Worm (Caenorhabditis elegans) whole organism, L1 larva: ENCODE measurements around the gene C53D6.11.

Source experiments
- C16A3.4 ChIP-seq: fragments of 150-350 bp; optimal IDR thresholded peaks from 2 replicates; lab custom pipeline; 2014; ENCODE audit warnings: missing biosample characterization, missing genetic modification characterization
- C34B4.2 ChIP-seq: sonication (generic microtip); optimal IDR thresholded peaks from 2 replicates; lab custom pipeline; 2017; ENCODE audit warnings: mild to moderate bottlenecking, missing genetic modification characterization, missing compliant biosample characterization
- F16B12.6 ChIP-seq: fragments of 150-350 bp; optimal IDR thresholded peaks from 2 replicates; lab custom pipeline; 2014; ENCODE audit warnings: missing biosample characterization, missing genetic modification characterization
- aly-2 ChIP-seq: fragments of 150-350 bp; optimal IDR thresholded peaks from 2 replicates; lab custom pipeline; 2014; ENCODE audit warnings: missing biosample characterization, missing genetic modification characterization
- blmp-1 ChIP-seq: fragments of 150-350 bp; optimal IDR thresholded peaks from 2 replicates; lab custom pipeline; 2014; ENCODE audit warnings: missing biosample characterization, missing genetic modification characterization
- ceh-8 ChIP-seq: fragments of 200-800 bp; sonication (Bioruptor generic); optimal IDR thresholded peaks from 2 replicates; lab custom pipeline; 2018; ENCODE audit warnings: mild to moderate bottlenecking, missing genetic modification characterization, moderate library complexity, missing compliant biosample characterization
- ceh-88 ChIP-seq: fragments of 200-800 bp; sonication (Bioruptor generic); IDR thresholded peaks from 2 replicates; pipeline ENCODE4 v1.3.6; 2022; ENCODE audit warnings: missing genetic modification characterization, missing compliant biosample characterization
- ceh-90 ChIP-seq: sonication (generic microtip); optimal IDR thresholded peaks from 2 replicates; lab custom pipeline; 2016; ENCODE audit warnings: missing genetic modification characterization, missing compliant biosample characterization
- dsc-1 ChIP-seq: sonication (generic microtip); optimal IDR thresholded peaks from 2 replicates; lab custom pipeline; 2016; ENCODE audit warnings: mild to moderate bottlenecking, missing genetic modification characterization, missing compliant biosample characterization
- efl-1 ChIP-seq, 4 experiments: fragments of 150-350 bp; optimal IDR thresholded peaks in 3 of 4; peaks in 1 of 4; 1 replicate in 1 of 4; 2 replicates in 3 of 4; lab custom pipeline; 2014; ENCODE audit warnings: missing biosample characterization in 2 of 4, missing genetic modification characterization in 2 of 4, missing genetic modification reagents in 2 of 4
- efl-3 ChIP-seq: fragments of 200-800 bp; sonication (Bioruptor generic); optimal IDR thresholded peaks from 2 replicates; lab custom pipeline; 2018; ENCODE audit warnings: mild to moderate bottlenecking, missing genetic modification characterization, missing compliant biosample characterization
- egl-27 ChIP-seq, 2 experiments: fragments of 150-350 bp in 1 of 2; sonication (generic microtip); optimal IDR thresholded peaks; 3 replicates each; lab custom pipeline; 2017 to 2018; ENCODE audit warnings: missing biosample characterization in 2 of 2, missing genetic modification characterization in 2 of 2, missing genetic modification reagents in 2 of 2
- elt-2 ChIP-seq: sonication (generic microtip); optimal IDR thresholded peaks from 2 replicates; lab custom pipeline; 2016; ENCODE audit warnings: missing genetic modification characterization, mild to moderate bottlenecking, inconsistent platforms, missing compliant biosample characterization, missing genetic modification reagents
- fkh-10 ChIP-seq: sonication (generic microtip); optimal IDR thresholded peaks from 2 replicates; lab custom pipeline; 2017; ENCODE audit warnings: missing biosample characterization, missing genetic modification reagents, missing genetic modification characterization
- fos-1 ChIP-seq: fragments of 150-350 bp; optimal IDR thresholded peaks from 2 replicates; lab custom pipeline; 2014; ENCODE audit warnings: missing biosample characterization, missing genetic modification characterization
- hlh-17 ChIP-seq: fragments of 200-800 bp; sonication (Bioruptor generic); optimal IDR thresholded peaks from 2 replicates; lab custom pipeline; 2018; ENCODE audit warnings: missing genetic modification characterization, mild to moderate bottlenecking, missing compliant biosample characterization, moderate library complexity, borderline replicate concordance
- hlh-4 ChIP-seq: sonication (generic microtip); optimal IDR thresholded peaks from 2 replicates; lab custom pipeline; 2016; ENCODE audit warnings: mild to moderate bottlenecking, missing genetic modification characterization, missing compliant biosample characterization
- hpl-2 ChIP-seq: fragments of 150-350 bp; optimal IDR thresholded peaks from 2 replicates; lab custom pipeline; 2014; ENCODE audit warnings: missing biosample characterization, missing genetic modification reagents, missing genetic modification characterization
- isw-1 ChIP-seq: fragments of 200-800 bp; sonication (Bioruptor generic); IDR thresholded peaks from 2 replicates; pipeline ENCODE4 v1.3.6; 2022; ENCODE audit warnings: missing genetic modification characterization, missing compliant biosample characterization
- jun-1 ChIP-seq: fragments of 150-350 bp; optimal IDR thresholded peaks from 2 replicates; lab custom pipeline; 2014; ENCODE audit warnings: missing biosample characterization, missing genetic modification reagents, missing genetic modification characterization
- lin-13 ChIP-seq: fragments of 150-350 bp; optimal IDR thresholded peaks from 2 replicates; lab custom pipeline; 2014; ENCODE audit warnings: missing biosample characterization, missing genetic modification reagents, missing genetic modification characterization
- lin-14 ChIP-seq: fragments of 200-800 bp; sonication (Bioruptor generic); optimal IDR thresholded peaks from 2 replicates; lab custom pipeline; 2018; ENCODE audit warnings: mild to moderate bottlenecking, missing genetic modification characterization, moderate library complexity, missing compliant biosample characterization
- lin-35 ChIP-seq, 2 experiments: fragments of 150-350 bp; optimal IDR thresholded peaks; 2 replicates each; lab custom pipeline; 2014; ENCODE audit warnings: missing biosample characterization in 2 of 2, missing genetic modification characterization in 2 of 2, missing genetic modification reagents in 2 of 2
- lin-39 ChIP-seq: fragments of 150-350 bp; optimal IDR thresholded peaks from 2 replicates; lab custom pipeline; 2014; ENCODE audit warnings: missing biosample characterization, missing genetic modification reagents, missing genetic modification characterization
- mab-9 ChIP-seq: fragments of 200-800 bp; sonication (Bioruptor generic); IDR thresholded peaks from 2 replicates; pipeline ENCODE4 v1.3.6; 2022; ENCODE audit warnings: missing genetic modification reagents, missing genetic modification characterization, missing compliant biosample characterization
- mdl-1 ChIP-seq, 2 experiments: fragments of 150-350 bp; optimal IDR thresholded peaks; 2 replicates each; lab custom pipeline; 2014 to 2017; ENCODE audit warnings: missing biosample characterization in 2 of 2, missing genetic modification characterization in 2 of 2, inconsistent platforms in 1 of 2
- mep-1 ChIP-seq: fragments of 150-350 bp; optimal IDR thresholded peaks from 2 replicates; lab custom pipeline; 2014; ENCODE audit warnings: missing biosample characterization, missing genetic modification characterization
- nhr-11 ChIP-seq: fragments of 150-350 bp; optimal IDR thresholded peaks from 2 replicates; lab custom pipeline; 2014; ENCODE audit warnings: missing biosample characterization, missing genetic modification characterization
- nhr-19 ChIP-seq: fragments of 200-800 bp; sonication (Bioruptor generic); conservative IDR thresholded peaks from 2 replicates; pipeline ENCODE4 v1.3.6; 2022; ENCODE audit warnings: missing genetic modification characterization, missing compliant biosample characterization
- nhr-20 ChIP-seq: sonication (generic microtip); optimal IDR thresholded peaks from 2 replicates; lab custom pipeline; 2016; ENCODE audit warnings: mild to moderate bottlenecking, missing genetic modification characterization, missing compliant biosample characterization
- nhr-237 ChIP-seq: fragments of 150-350 bp; optimal IDR thresholded peaks from 2 replicates; lab custom pipeline; 2014; ENCODE audit warnings: missing biosample characterization, missing genetic modification characterization
- nhr-28 ChIP-seq: fragments of 150-350 bp; optimal IDR thresholded peaks from 2 replicates; lab custom pipeline; 2014; ENCODE audit warnings: missing biosample characterization, missing genetic modification characterization
- nhr-47 ChIP-seq: sonication (generic microtip); optimal IDR thresholded peaks from 2 replicates; lab custom pipeline; 2016; ENCODE audit warnings: mild to moderate bottlenecking, missing genetic modification characterization, moderate library complexity, missing compliant biosample characterization
- nhr-76 ChIP-seq: sonication (generic microtip); optimal IDR thresholded peaks from 2 replicates; lab custom pipeline; 2017; ENCODE audit warnings: missing biosample characterization, missing genetic modification characterization
- nhr-77 ChIP-seq: fragments of 150-350 bp; optimal IDR thresholded peaks from 2 replicates; lab custom pipeline; 2014; ENCODE audit warnings: missing biosample characterization, missing genetic modification characterization
- pax-3 ChIP-seq: fragments of 200-800 bp; sonication (Bioruptor generic); optimal IDR thresholded peaks from 2 replicates; lab custom pipeline; 2018; ENCODE audit warnings: mild to moderate bottlenecking, missing genetic modification characterization, moderate library complexity, missing compliant biosample characterization
- pqm-1 ChIP-seq: sonication (generic microtip); optimal IDR thresholded peaks from 3 replicates; lab custom pipeline; 2017; ENCODE audit warnings: missing biosample characterization, missing genetic modification characterization
- rnt-1 ChIP-seq: sonication (generic microtip); optimal IDR thresholded peaks from 2 replicates; lab custom pipeline; 2016; ENCODE audit warnings: mild to moderate bottlenecking, missing genetic modification characterization, moderate library complexity, missing compliant biosample characterization
- sptf-1 ChIP-seq: fragments of 150-350 bp; optimal IDR thresholded peaks from 2 replicates; lab custom pipeline; 2014; ENCODE audit warnings: missing biosample characterization, missing genetic modification characterization
- unc-62 ChIP-seq: fragments of 150-350 bp; optimal IDR thresholded peaks from 2 replicates; lab custom pipeline; 2014; ENCODE audit warnings: missing biosample characterization, missing genetic modification reagents, missing genetic modification characterization
- unc-86 ChIP-seq: sonication (generic microtip); optimal IDR thresholded peaks from 2 replicates; lab custom pipeline; 2016; ENCODE audit warnings: missing genetic modification characterization, missing compliant biosample characterization
- zag-1 ChIP-seq: fragments of 150-350 bp; optimal IDR thresholded peaks from 2 replicates; lab custom pipeline; 2014; ENCODE audit warnings: missing biosample characterization, missing genetic modification characterization
- ztf-4 ChIP-seq: fragments of 150-350 bp; optimal IDR thresholded peaks from 2 replicates; lab custom pipeline; 2014; ENCODE audit warnings: missing biosample characterization, missing genetic modification characterization

C53D6.11 gene

DNA sequence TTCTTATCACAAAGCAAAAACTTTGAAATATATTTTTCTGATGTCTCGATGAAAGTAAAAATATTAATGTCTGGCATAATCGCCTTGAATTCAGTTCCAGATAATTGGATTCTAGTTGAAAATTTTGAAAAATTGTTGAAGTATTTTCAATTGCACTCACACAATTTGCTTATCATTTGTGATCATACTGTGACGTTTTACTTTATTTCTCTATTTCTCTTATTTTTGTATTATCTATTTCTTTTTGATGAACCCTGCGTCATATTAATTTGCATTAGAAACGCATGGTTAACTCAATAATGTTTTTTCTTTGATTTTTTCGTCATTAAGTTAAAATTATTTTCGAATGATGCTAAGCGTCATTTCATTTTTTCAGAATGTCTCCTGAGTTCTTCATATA, at the start of gene C53D6.11:
TSS of gene C53D6.11 (plus strand) at position 328 of the 400 bp plus-strand sequence.
- TF ChIP-seq hpl-2 (GFP tag; lab: Kevin White, UChicago) (no peak), C16A3.4 (no peak), pqm-1 (tag; lab: Kevin White, UChicago) (no peak), lin-14 (GFP tag; lab: Kevin White, UChicago) (peak; percentile 5), elt-2 (peak; percentile 43), efl-1 (optimal IDR thresholded peaks at IDR 0.05; lab: Kevin White, UChicago) (no peak), efl-1 (GFP tag; optimal IDR thresholded peaks at IDR 0.05 in 1 of 2; lab: Kevin White, UChicago) (peak in 1 of 2 experiments; percentile 71)
- TF ChIP-seq, all 84 proteins: peak for 3

DNA sequence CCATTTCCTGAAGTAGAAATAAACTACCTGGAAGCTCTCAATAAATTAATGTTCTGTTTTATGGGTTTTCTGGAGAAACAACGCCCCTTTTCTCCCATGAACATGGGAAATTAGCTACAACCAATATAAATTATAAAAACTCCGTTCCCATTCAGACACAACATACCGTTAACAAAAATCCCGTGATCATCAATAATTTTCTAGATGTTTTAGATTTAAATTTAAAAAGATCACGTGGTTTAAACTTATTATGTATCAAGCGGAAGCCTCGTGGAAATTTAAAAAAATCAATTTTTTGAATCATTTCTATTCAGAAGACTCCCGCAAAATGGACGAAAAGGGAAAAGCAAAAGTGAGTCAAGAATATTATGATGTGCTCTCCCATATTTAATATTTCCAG, 44.5 kb upstream of the C53D6.11 start, which contains the start of gene C53B4.2:
TSS of gene C53B4.2 (plus strand) at position 301 of the 400 bp plus-strand sequence.
- TF ChIP-seq nhr-20 (tag; lab: Kevin White, UChicago) (no peak), nhr-11 (tag; lab: Kevin White, UChicago) (no peak), jun-1 (no peak), nhr-47 (tag; lab: Kevin White, UChicago) (no peak), lin-39 (tag; lab: Kevin White, UChicago) (no peak), C34B4.2 (tag; lab: Kevin White, UChicago) (no peak), rnt-1 (tag; lab: Kevin White, UChicago) (no peak), ztf-4 (tag; lab: Kevin White, UChicago) (no peak), pax-3 (tag; lab: Kevin White, UChicago) (no peak), fkh-10 (GFP tag; lab: Kevin White, UChicago) (no peak), dsc-1 (no peak)
- TF ChIP-seq, all 84 proteins: peak for 0

DNA sequence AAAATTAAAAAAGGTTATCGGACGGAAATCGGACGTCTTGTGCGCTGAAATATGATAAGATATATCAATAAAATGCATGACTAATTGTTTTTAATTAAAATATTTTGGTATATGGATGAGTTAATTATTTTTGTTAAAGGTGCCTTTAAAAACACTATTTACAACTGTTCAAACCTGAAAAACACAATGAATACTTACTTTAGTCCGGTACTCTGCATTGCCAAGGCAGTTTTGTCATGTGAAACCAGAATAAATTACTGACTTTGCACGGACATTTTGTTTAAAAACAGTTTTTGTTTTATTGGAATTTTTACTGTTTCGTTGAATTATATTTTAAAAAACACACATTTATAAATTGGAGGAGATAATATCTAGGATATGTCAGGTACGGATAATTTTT, 42.4 kb upstream of the C53D6.11 start, which contains the start of gene suex-2:
TSS of gene suex-2 (plus strand) at position 301 of the 400 bp plus-strand sequence.
- TF ChIP-seq ceh-8 (GFP tag; lab: Kevin White, UChicago): no peak
- no peak for TF ChIP-seq unc-86
- TF ChIP-seq nhr-76 (tag; lab: Kevin White, UChicago): no peak
- TF ChIP-seq efl-1 (optimal IDR thresholded peaks at IDR 0.05; lab: Kevin White, UChicago): no peak
- TF ChIP-seq efl-1 (GFP tag; optimal IDR thresholded peaks at IDR 0.05 in 1 of 2; lab: Kevin White, UChicago): peak in 1 of 2 experiments; percentile 63
- no peak for TF ChIP-seq zag-1 (tag; lab: Kevin White, UChicago)
- no peak for TF ChIP-seq unc-62
- TF ChIP-seq lin-39 (tag; lab: Kevin White, UChicago): no peak

DNA sequence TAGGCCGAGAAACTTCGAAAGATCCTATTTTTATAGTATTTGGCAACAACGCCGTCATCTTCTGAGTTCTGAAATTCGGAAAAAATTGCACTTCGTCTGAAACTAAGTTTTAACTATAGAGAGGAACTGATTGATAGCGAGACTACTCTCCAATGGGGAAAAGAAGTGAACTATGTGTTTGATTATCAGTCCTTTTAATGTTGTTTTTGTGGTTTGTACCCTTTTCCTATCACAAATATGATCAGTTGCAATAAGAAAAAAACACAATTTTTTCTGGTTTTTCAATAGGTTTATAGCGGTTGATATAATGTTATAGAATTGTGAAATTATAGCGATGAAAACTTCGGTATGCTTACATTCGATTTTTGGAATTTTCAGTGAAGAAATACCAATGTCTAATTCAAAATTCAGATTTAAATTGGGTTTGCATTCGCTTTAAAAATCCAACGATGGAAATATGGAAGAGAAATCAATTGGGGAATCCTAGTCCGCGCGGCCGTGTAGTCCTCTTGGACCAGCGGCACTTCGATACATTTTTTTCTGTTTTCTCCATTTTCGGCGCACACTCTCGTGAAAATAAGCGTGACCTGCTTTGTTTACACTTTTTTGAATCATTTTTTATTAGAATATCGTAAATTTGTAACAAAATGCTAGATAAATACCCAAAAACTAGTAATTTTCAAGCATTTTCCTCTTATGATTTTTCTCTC, 37.0 kb upstream of the C53D6.11 start, which contains the start of gene C53B4.3:
TSS of gene C53B4.3 (minus strand) at position 464 of the 710 bp plus-strand sequence.
- TF ChIP-seq zag-1 (tag; lab: Kevin White, UChicago): no peak
- TF ChIP-seq unc-86: peak; percentile 79
- TF ChIP-seq fos-1: no peak
- TF ChIP-seq pax-3 (tag; lab: Kevin White, UChicago): peak; percentile 88
- no peak for TF ChIP-seq hlh-17 (GFP tag; lab: Kevin White, UChicago)
- TF ChIP-seq nhr-28 (tag; lab: Kevin White, UChicago): no peak
- no peak for TF ChIP-seq aly-2 (tag; lab: Kevin White, UChicago)
- peak; percentile 56 for TF ChIP-seq blmp-1 (tag; lab: Kevin White, UChicago)
- TF ChIP-seq nhr-237 (tag; lab: Kevin White, UChicago): no peak
- TF ChIP-seq nhr-77 (tag; lab: Kevin White, UChicago): no peak
- peak; percentile 52 to 60 for TF ChIP-seq lin-35 (GFP tag; optimal IDR thresholded peaks at IDR 0.05; lab: Kevin White, UChicago)
- TF ChIP-seq F16B12.6 (tag; lab: Kevin White, UChicago): no peak
- TF ChIP-seq egl-27 (tag; optimal IDR thresholded peaks at IDR 0.05; lab: Kevin White, UChicago): no peak
- peak in 1 of 2 experiments; percentile 42 for TF ChIP-seq mdl-1 (tag; optimal IDR thresholded peaks at IDR 0.05; lab: Kevin White, UChicago)
- peak; percentile 82 for TF ChIP-seq mab-9 (GFP tag; lab: Robert Waterston, UW)
- peak; percentile 49 for TF ChIP-seq mep-1 (tag; lab: Kevin White, UChicago)
- peak; percentile 63 for TF ChIP-seq lin-39 (tag; lab: Kevin White, UChicago)
- peak; percentile 98 for TF ChIP-seq ceh-90 (tag; lab: Kevin White, UChicago)
- TF ChIP-seq ceh-88 (GFP tag; lab: Robert Waterston, UW): peak; percentile 66; the same call in 1 of the 2 replicates
- TF ChIP-seq lin-13: peak; percentile 34
- TF ChIP-seq hlh-4 (tag; lab: Kevin White, UChicago): peak; percentile 80
- TF ChIP-seq isw-1 (GFP tag; lab: Robert Waterston, UW): peak; percentile 68
- peak; percentile 41 for TF ChIP-seq ztf-4 (tag; lab: Kevin White, UChicago)
- TF ChIP-seq nhr-20 (tag; lab: Kevin White, UChicago): peak; percentile 89
- peak; percentile 12 for TF ChIP-seq efl-3 (GFP tag; lab: Kevin White, UChicago)
- TF ChIP-seq sptf-1 (tag; lab: Kevin White, UChicago): no peak
- no peak for TF ChIP-seq unc-62
- peak; percentile 99 for TF ChIP-seq rnt-1 (tag; lab: Kevin White, UChicago)
- no peak for TF ChIP-seq nhr-76 (tag; lab: Kevin White, UChicago)
- TF ChIP-seq nhr-19 (GFP tag; lab: Robert Waterston, UW): peak; percentile 86
